Worm (Caenorhabditis elegans) whole organism, L4 larva: ENCODE data around the gene cpsf-4.

ENCODE experiments used
- F10B5.3 ChIP-seq: sonication (generic microtip); optimal IDR thresholded peaks from 2 replicates; lab custom pipeline; 2016; ENCODE audit warnings: mild to moderate bottlenecking, missing genetic modification characterization, missing compliant biosample characterization
- F49E8.2 ChIP-seq: sonication (generic microtip); optimal IDR thresholded peaks from 2 replicates; lab custom pipeline; 2016; ENCODE audit warnings: missing compliant biosample characterization, mild to moderate bottlenecking, missing genetic modification characterization, borderline replicate concordance
- R02D3.7 ChIP-seq: fragments of 150-350 bp; sonication (generic microtip); optimal IDR thresholded peaks from 3 replicates; lab custom pipeline; 2014; ENCODE audit warnings: missing biosample characterization, missing genetic modification characterization
- T20F7.1 ChIP-seq: fragments of 200-800 bp; sonication (Bioruptor generic); optimal IDR thresholded peaks from 2 replicates; lab custom pipeline; 2018; ENCODE audit warnings: mild to moderate bottlenecking, missing genetic modification characterization, missing compliant biosample characterization
- Y48G9A.11 ChIP-seq: fragments of 200-800 bp; sonication (Bioruptor generic); IDR thresholded peaks from 2 replicates; pipeline ENCODE4 v1.3.6; 2022; ENCODE audit warnings: missing genetic modification reagents, missing genetic modification characterization, missing compliant biosample characterization
- aha-1 ChIP-seq: fragments of 150-350 bp; peaks from one replicate; lab custom pipeline; 2014; ENCODE audit warnings: missing biosample characterization, missing genetic modification characterization
- aly-2 ChIP-seq: sonication (generic microtip); optimal IDR thresholded peaks from 2 replicates; lab custom pipeline; 2018; ENCODE audit warnings: missing biosample characterization, missing genetic modification characterization
- ama-1 ChIP-seq: fragments of 150-350 bp; optimal IDR thresholded peaks from 2 replicates; lab custom pipeline; 2014; ENCODE audit warnings: inconsistent platforms, mixed read lengths
- ceh-28 ChIP-seq: fragments of 150-350 bp; optimal IDR thresholded peaks from 2 replicates; lab custom pipeline; 2014; ENCODE audit warnings: missing biosample characterization, missing genetic modification reagents, missing genetic modification characterization
- ceh-44 ChIP-seq: fragments of 200-800 bp; sonication (Bioruptor generic); IDR thresholded peaks from 2 replicates; pipeline ENCODE4 v1.3.6; 2022; ENCODE audit warnings: missing genetic modification reagents, missing genetic modification characterization, missing compliant biosample characterization
- ceh-62 ChIP-seq: sonication (generic microtip); optimal IDR thresholded peaks from 2 replicates; lab custom pipeline; 2017; ENCODE audit warnings: missing biosample characterization, missing genetic modification characterization
- ces-1 ChIP-seq: fragments of 150-350 bp; sonication (generic microtip); optimal IDR thresholded peaks from 4 replicates; lab custom pipeline; 2014; ENCODE audit warnings: missing biosample characterization, missing genetic modification reagents, missing genetic modification characterization
- cey-2 ChIP-seq: sonication (generic microtip); optimal IDR thresholded peaks from 3 replicates; lab custom pipeline; 2017; ENCODE audit warnings: missing genetic modification characterization, mild to moderate bottlenecking, missing compliant biosample characterization, antibody characterized with exemption, borderline replicate concordance; ENCODE audit not compliant: insufficient read depth
- daf-12 ChIP-seq: fragments of 150-350 bp; optimal IDR thresholded peaks from 2 replicates; lab custom pipeline; 2014; ENCODE audit warnings: missing biosample characterization, missing genetic modification reagents, missing genetic modification characterization
- daf-16 ChIP-seq, 3 experiments: sonication (generic microtip); optimal IDR thresholded peaks; 2 replicates each; lab custom pipeline; 2016 to 2017; ENCODE audit warnings: missing genetic modification characterization in 3 of 3, missing genetic modification reagents in 3 of 3, mild to moderate bottlenecking in 2 of 3, missing compliant biosample characterization in 2 of 3, missing biosample characterization in 1 of 3, moderate library complexity in 1 of 3
- daf-8 ChIP-seq: fragments of 200-800 bp; sonication (Bioruptor generic); IDR thresholded peaks from 2 replicates; pipeline ENCODE4 v1.3.6; 2022; ENCODE audit warnings: missing genetic modification characterization, missing compliant biosample characterization
- dmd-6 ChIP-seq: fragments of 200-800 bp; sonication (Bioruptor generic); IDR thresholded peaks from 2 replicates; pipeline ENCODE4 v1.3.6; 2022; ENCODE audit warnings: missing genetic modification reagents, missing genetic modification characterization, missing compliant biosample characterization
- dmd-9 ChIP-seq: fragments of 200-800 bp; sonication (Bioruptor generic); IDR thresholded peaks from 2 replicates; pipeline ENCODE4 v1.3.6; 2022; ENCODE audit warnings: missing genetic modification reagents, missing genetic modification characterization, missing compliant biosample characterization
- dpl-1 ChIP-seq: fragments of 150-350 bp; optimal IDR thresholded peaks from 2 replicates; lab custom pipeline; 2014; ENCODE audit warnings: missing biosample characterization, missing genetic modification reagents, missing genetic modification characterization
- duxl-1 ChIP-seq: sonication (generic microtip); optimal IDR thresholded peaks from 2 replicates; lab custom pipeline; 2016; ENCODE audit warnings: mild to moderate bottlenecking, missing genetic modification characterization, moderate library complexity, missing compliant biosample characterization; ENCODE audit not compliant: poor library complexity
- dve-1 ChIP-seq: sonication (generic microtip); optimal IDR thresholded peaks from 2 replicates; lab custom pipeline; 2017; ENCODE audit warnings: antibody characterized with exemption, mild to moderate bottlenecking, missing genetic modification characterization, missing compliant biosample characterization; ENCODE audit not compliant: insufficient read depth
- gei-8 ChIP-seq: fragments of 200-800 bp; sonication (Bioruptor generic); optimal IDR thresholded peaks from 2 replicates; lab custom pipeline; 2018; ENCODE audit warnings: mild to moderate bottlenecking, missing genetic modification characterization, missing compliant biosample characterization
- hlh-30 ChIP-seq: sonication (generic microtip); optimal IDR thresholded peaks from 2 replicates; lab custom pipeline; 2017; ENCODE audit warnings: antibody characterized with exemption, mild to moderate bottlenecking, missing genetic modification characterization, missing compliant biosample characterization; ENCODE audit not compliant: insufficient read depth
- lin-29 ChIP-seq: fragments of 200-800 bp; sonication (Bioruptor generic); IDR thresholded peaks from 2 replicates; pipeline ENCODE4 v1.3.6; 2022; ENCODE audit warnings: missing genetic modification reagents, missing genetic modification characterization, missing compliant biosample characterization
- lin-38 ChIP-seq: fragments of 200-800 bp; sonication (Bioruptor generic); IDR thresholded peaks from 2 replicates; pipeline ENCODE4 v1.3.6; 2022; ENCODE audit warnings: missing genetic modification reagents, missing genetic modification characterization, missing compliant biosample characterization
- lir-3 ChIP-seq: sonication (generic microtip); optimal IDR thresholded peaks from 2 replicates; lab custom pipeline; 2016; ENCODE audit warnings: mild to moderate bottlenecking, missing genetic modification characterization, missing compliant biosample characterization
- lsy-2 ChIP-seq, 2 experiments: fragments of 150-350 bp in 1 of 2; sonication (generic microtip) in 1 of 2; optimal IDR thresholded peaks; 2 replicates each; lab custom pipeline; 2014 to 2017; ENCODE audit warnings: missing biosample characterization in 2 of 2, missing genetic modification characterization in 2 of 2
- mdl-1 ChIP-seq, 2 experiments: fragments of 150-350 bp in 1 of 2; sonication (generic microtip) in 1 of 2; optimal IDR thresholded peaks; 2 replicates each; lab custom pipeline; 2014 to 2017; ENCODE audit warnings: missing biosample characterization in 2 of 2, missing genetic modification characterization in 2 of 2
- mep-1 ChIP-seq: fragments of 150-350 bp; sonication (generic microtip); optimal IDR thresholded peaks from 3 replicates; lab custom pipeline; 2014; ENCODE audit warnings: missing biosample characterization, missing genetic modification characterization
- mes-2 ChIP-seq: sonication (generic microtip); optimal IDR thresholded peaks from 2 replicates; lab custom pipeline; 2016; ENCODE audit warnings: missing genotype, mild to moderate bottlenecking, missing genetic modification characterization, missing compliant biosample characterization; ENCODE audit not compliant: poor library complexity, severe bottlenecking
- nhr-111 ChIP-seq: fragments of 200-800 bp; sonication (Bioruptor generic); optimal IDR thresholded peaks from 2 replicates; lab custom pipeline; 2018; ENCODE audit warnings: mild to moderate bottlenecking, missing genetic modification characterization, missing compliant biosample characterization
- nhr-25 ChIP-seq: sonication (generic microtip); optimal IDR thresholded peaks from 2 replicates; lab custom pipeline; 2017; ENCODE audit warnings: missing genetic modification characterization, mild to moderate bottlenecking, missing compliant biosample characterization, antibody characterized with exemption, moderate library complexity, borderline replicate concordance; ENCODE audit not compliant: insufficient read depth
- nhr-28 ChIP-seq: fragments of 150-350 bp; optimal IDR thresholded peaks from 2 replicates; lab custom pipeline; 2014; ENCODE audit warnings: missing biosample characterization, missing genetic modification characterization
- nhr-6 ChIP-seq: fragments of 150-350 bp; optimal IDR thresholded peaks from 2 replicates; lab custom pipeline; 2014; ENCODE audit warnings: missing biosample characterization, missing genetic modification characterization
- nhr-76 ChIP-seq: fragments of 150-350 bp; optimal IDR thresholded peaks from 2 replicates; lab custom pipeline; 2014; ENCODE audit warnings: missing biosample characterization, missing genetic modification characterization
- pha-4 ChIP-seq, 2 experiments: fragments of 150-350 bp in 1 of 2; fragments of 200-800 bp in 1 of 2; sonication (Bioruptor generic) in 1 of 2; IDR thresholded peaks in 1 of 2; optimal IDR thresholded peaks in 1 of 2; 2 replicates each; pipeline versions ENCODE4 v1.3.6 to Lab custom; 2014 to 2022; ENCODE audit warnings: missing genetic modification characterization in 2 of 2, missing genetic modification reagents in 2 of 2, missing biosample characterization in 1 of 2, missing compliant biosample characterization in 1 of 2
- rbr-2 ChIP-seq: sonication (generic microtip); optimal IDR thresholded peaks from 2 replicates; lab custom pipeline; 2016; ENCODE audit warnings: missing genotype, missing genetic modification characterization, missing compliant biosample characterization
- sdz-12 ChIP-seq: fragments of 200-800 bp; sonication (Bioruptor generic); optimal IDR thresholded peaks from 2 replicates; lab custom pipeline; 2018; ENCODE audit warnings: mild to moderate bottlenecking, missing genetic modification characterization, missing compliant biosample characterization
- skn-1 ChIP-seq: fragments of 150-350 bp; optimal IDR thresholded peaks from 2 replicates; lab custom pipeline; 2014; ENCODE audit warnings: missing biosample characterization, missing genetic modification characterization
- snpc-1.2 ChIP-seq: fragments of 200-800 bp; sonication (Bioruptor generic); IDR thresholded peaks from 2 replicates; pipeline ENCODE4 v1.3.6; 2022; ENCODE audit warnings: missing genetic modification reagents, missing genetic modification characterization, missing compliant biosample characterization
- spr-1 ChIP-seq: sonication (generic microtip); optimal IDR thresholded peaks from 2 replicates; lab custom pipeline; 2016; ENCODE audit warnings: mild to moderate bottlenecking, missing genetic modification characterization, missing compliant biosample characterization
- unc-130 ChIP-seq: sonication (generic microtip); optimal IDR thresholded peaks from 2 replicates; lab custom pipeline; 2016; ENCODE audit warnings: missing genetic modification reagents, missing genetic modification characterization, missing compliant biosample characterization
- zag-1 ChIP-seq: fragments of 150-350 bp; optimal IDR thresholded peaks from 2 replicates; lab custom pipeline; 2014; ENCODE audit warnings: missing biosample characterization, missing genetic modification characterization
- zfp-2 ChIP-seq: sonication (generic microtip); optimal IDR thresholded peaks from 2 replicates; lab custom pipeline; 2016; ENCODE audit warnings: mild to moderate bottlenecking, missing genetic modification characterization, missing compliant biosample characterization
- zfp-3 ChIP-seq: fragments of 200-800 bp; sonication (Bioruptor generic); conservative IDR thresholded peaks from 2 replicates; pipeline ENCODE4 v1.3.6; 2022; ENCODE audit warnings: missing genetic modification reagents, missing genetic modification characterization, missing compliant biosample characterization
- ztf-11 ChIP-seq: fragments of 150-350 bp; optimal IDR thresholded peaks from 2 replicates; lab custom pipeline; 2014; ENCODE audit warnings: missing biosample characterization, missing genetic modification characterization

Gene cpsf-4

DNA sequence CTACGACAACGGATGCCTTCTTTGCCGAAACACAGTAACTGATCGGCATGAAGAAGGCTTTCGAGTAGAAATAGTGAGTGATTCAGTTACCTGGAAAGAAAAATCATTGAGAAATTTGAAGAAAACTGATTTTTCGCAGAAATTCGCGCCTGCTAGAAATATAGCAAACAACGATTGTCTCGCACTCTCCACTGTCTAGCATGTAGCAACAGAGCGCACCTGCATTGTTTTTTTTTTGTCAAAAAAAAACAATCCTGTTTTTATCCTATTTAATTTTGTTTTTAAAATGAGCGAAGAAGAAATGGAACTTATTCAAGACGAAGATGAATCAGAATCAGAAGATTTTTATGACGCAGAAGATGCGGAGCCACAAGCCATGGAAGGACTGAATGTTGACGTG lies 27.8 kb upstream of the cpsf-4 start, which contains the start of the genes ddb-1 and M18.6 (continued):
- TF ChIP-seq lsy-2 (tag; optimal IDR thresholded peaks at IDR 0.05; lab: Kevin White, UChicago): peak in 1 of 2 experiments; percentile 56
- TF ChIP-seq dpl-1 (GFP tag; lab: Kevin White, UChicago): peak; percentile 24
- TF ChIP-seq daf-16 (GFP tag; optimal IDR thresholded peaks at IDR 0.05; lab: Kevin White, UChicago): no peak
- peak; percentile 41 for TF ChIP-seq daf-16 (tag; optimal IDR thresholded peaks at IDR 0.05; lab: Kevin White, UChicago)
- TF ChIP-seq nhr-76 (tag; lab: Kevin White, UChicago): no peak
- TF ChIP-seq nhr-25 (tag; lab: Kevin White, UChicago): no peak
- TF ChIP-seq skn-1: no peak
- TF ChIP-seq gei-8: no peak
- TF ChIP-seq pha-4 (GFP tag; IDR thresholded peaks at IDR 0.05; lab: Robert Waterston, UW): no peak
- peak; percentile 19 for TF ChIP-seq pha-4 (tag; optimal IDR thresholded peaks at IDR 0.05; lab: Kevin White, UChicago)
- peak; percentile 70 for TF ChIP-seq unc-130 (GFP tag; lab: Kevin White, UChicago)
- peak; percentile 93 for TF ChIP-seq lin-38 (GFP tag; lab: Robert Waterston, UW)
- TF ChIP-seq daf-8 (GFP tag; lab: Robert Waterston, UW): no peak
- TF ChIP-seq duxl-1: no peak
- TF ChIP-seq ces-1 (GFP tag; lab: Kevin White, UChicago): no peak
- peak; percentile 22 for TF ChIP-seq mep-1 (tag; lab: Kevin White, UChicago)
- no peak for TF ChIP-seq dmd-9 (GFP tag; lab: Robert Waterston, UW)

DNA sequence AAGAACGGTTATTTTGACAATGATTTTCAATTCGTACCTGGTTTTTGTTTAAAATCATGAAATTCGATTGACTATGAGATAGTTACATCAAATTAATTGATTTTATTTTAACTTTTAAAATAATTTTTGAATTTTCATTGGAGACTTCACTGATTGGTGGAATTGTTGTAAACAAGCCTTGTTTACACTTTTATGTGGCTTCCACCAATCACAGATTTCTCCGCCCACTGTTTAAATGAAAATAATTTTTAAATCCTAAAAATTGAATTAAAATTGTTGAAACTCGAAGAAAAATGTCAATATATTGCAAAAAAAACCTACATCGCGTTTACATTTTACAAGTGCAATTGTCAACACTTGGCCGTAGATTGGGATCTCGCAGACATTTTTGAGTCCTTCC lies 27.3 kb upstream of the cpsf-4 start:
- peak; percentile 79 for TF ChIP-seq aha-1 (tag; lab: Kevin White, UChicago)
- TF ChIP-seq ceh-28 (tag; lab: Kevin White, UChicago): no peak

ce11 chrIV:12114498-12114897 lies 21.3 kb upstream of the cpsf-4 start:
- TF ChIP-seq zfp-3: no peak
- TF ChIP-seq ama-1 (lab: Kevin White, UChicago): peak; percentile 29
- no peak for TF ChIP-seq lin-29
- no peak for TF ChIP-seq zfp-2 (tag; lab: Kevin White, UChicago)
- no peak for TF ChIP-seq Y48G9A.11
- TF ChIP-seq cey-2: no peak
- no peak for TF ChIP-seq nhr-111
- no peak for TF ChIP-seq ceh-44 (GFP tag; lab: Robert Waterston, UW)
- TF ChIP-seq zag-1 (tag; lab: Kevin White, UChicago): no peak
- no peak for TF ChIP-seq snpc-1.2 (GFP tag; lab: Robert Waterston, UW)
- no peak for TF ChIP-seq unc-130 (GFP tag; lab: Kevin White, UChicago)
- no peak for TF ChIP-seq R02D3.7 (tag; lab: Kevin White, UChicago)
- no peak for TF ChIP-seq daf-12
- TF ChIP-seq ceh-62: no peak
- no peak for TF ChIP-seq T20F7.1 (GFP tag; lab: Kevin White, UChicago)
- TF ChIP-seq lsy-2 (tag; optimal IDR thresholded peaks at IDR 0.05; lab: Kevin White, UChicago): peak in 1 of 2 experiments; percentile 32
- no peak for TF ChIP-seq mes-2 (tag; lab: Kevin White, UChicago)
- no peak for TF ChIP-seq aha-1 (tag; lab: Kevin White, UChicago)
- no peak for TF ChIP-seq nhr-6
- no peak for TF ChIP-seq dve-1 (tag; lab: Kevin White, UChicago)
- no peak for TF ChIP-seq ztf-11 (tag; lab: Kevin White, UChicago)
- TF ChIP-seq skn-1: no peak
- TF ChIP-seq sdz-12: no peak
- peak in 1 of 2 experiments; percentile 24 for TF ChIP-seq mdl-1 (tag; optimal IDR thresholded peaks at IDR 0.05; lab: Kevin White, UChicago)
- no peak for TF ChIP-seq F10B5.3 (tag; lab: Kevin White, UChicago)
- peak; percentile 6 for TF ChIP-seq rbr-2
- no peak for TF ChIP-seq aly-2 (tag; lab: Kevin White, UChicago)
- no peak for TF ChIP-seq nhr-28 (tag; lab: Kevin White, UChicago)
- TF ChIP-seq lir-3 (tag; lab: Kevin White, UChicago): no peak
- TF ChIP-seq dmd-6 (GFP tag; lab: Robert Waterston, UW): no peak
- TF ChIP-seq F49E8.2 (tag; lab: Kevin White, UChicago): no peak
- peak; percentile 34 for TF ChIP-seq hlh-30 (tag; lab: Kevin White, UChicago)
- no peak for TF ChIP-seq spr-1 (tag; lab: Kevin White, UChicago)
